Fruit fly (Drosophila melanogaster) whole organism, embryonic: ENCODE results near the gene CG11898.

Experiments used
- BtbVII ChIP-seq: fragments of 200-800 bp; sonication (Bioruptor generic); optimal IDR thresholded peaks from 3 replicates; lab custom pipeline; 2017; ENCODE audit warnings: missing biosample characterization, mild to moderate bottlenecking, missing genetic modification characterization
- CG1024 ChIP-seq: fragments of 200-800 bp; sonication (Bioruptor generic); IDR thresholded peaks from 2 replicates; pipeline ENCODE4 v1.3.6; 2022; ENCODE audit warnings: missing biosample characterization, missing genetic modification characterization
- CG11696 ChIP-seq: fragments of 200-800 bp; sonication (Bioruptor generic); IDR thresholded peaks from 2 replicates; pipeline ENCODE4 v1.3.6; 2022; ENCODE audit warnings: missing biosample characterization, missing genetic modification characterization
- CG12769 ChIP-seq: fragments of 200-800 bp; sonication (Bioruptor generic); optimal IDR thresholded peaks from 2 replicates; lab custom pipeline; 2019; ENCODE audit warnings: missing biosample characterization, mild to moderate bottlenecking, missing genetic modification characterization, moderate library complexity
- CG14441 ChIP-seq: fragments of 200-800 bp; sonication (Bioruptor generic); IDR thresholded peaks from 2 replicates; pipeline ENCODE4 v1.3.6; 2022; ENCODE audit warnings: missing biosample characterization, missing genetic modification characterization
- CG15696 ChIP-seq: fragments of 200-800 bp; sonication (Bioruptor generic); optimal IDR thresholded peaks from 2 replicates; lab custom pipeline; 2019; ENCODE audit warnings: missing biosample characterization, mild to moderate bottlenecking, missing genetic modification characterization, moderate library complexity
- CG1647 ChIP-seq: fragments of 200-800 bp; sonication (Bioruptor generic); optimal IDR thresholded peaks from 3 replicates; lab custom pipeline; 2016; ENCODE audit warnings: missing biosample characterization, missing genetic modification characterization
- CG17186 ChIP-seq: fragments of 200-800 bp; sonication (Bioruptor generic); optimal IDR thresholded peaks from 3 replicates; lab custom pipeline; 2017; ENCODE audit warnings: missing biosample characterization, missing genetic modification reagents, missing genetic modification characterization
- CG17912 ChIP-seq: fragments of 200-800 bp; sonication (Bioruptor generic); optimal IDR thresholded peaks from 2 replicates; lab custom pipeline; 2018; ENCODE audit warnings: missing biosample characterization, mild to moderate bottlenecking, missing genetic modification characterization
- CG18011 ChIP-seq: fragments of 200-800 bp; sonication (Bioruptor generic); optimal IDR thresholded peaks from 2 replicates; lab custom pipeline; 2017; ENCODE audit warnings: missing biosample characterization, missing genetic modification characterization, mild to moderate bottlenecking, moderate library complexity, missing genotype
- CG3065 ChIP-seq: fragments of 200-800 bp; sonication (Bioruptor generic); optimal IDR thresholded peaks from 2 replicates; lab custom pipeline; 2016; ENCODE audit warnings: missing biosample characterization, missing genetic modification characterization
- CG31365 ChIP-seq: fragments of 200-800 bp; sonication (Bioruptor generic); optimal IDR thresholded peaks from 2 replicates; lab custom pipeline; 2018; ENCODE audit warnings: missing biosample characterization, mild to moderate bottlenecking, missing genetic modification characterization
- CG42726 ChIP-seq: fragments of 200-800 bp; sonication (Bioruptor generic); IDR thresholded peaks from 2 replicates; pipeline ENCODE4 v1.3.6; 2022; ENCODE audit warnings: missing biosample characterization, missing genetic modification characterization; ENCODE audit not compliant: partially characterized antibody
- CG4730 ChIP-seq: fragments of 200-800 bp; sonication (Bioruptor generic); IDR thresholded peaks from 2 replicates; pipeline ENCODE4 v1.3.6; 2022; ENCODE audit warnings: missing biosample characterization, missing genetic modification characterization
- CG6683 ChIP-seq: fragments of 200-800 bp; sonication (Bioruptor generic); optimal IDR thresholded peaks from 2 replicates; lab custom pipeline; 2017; ENCODE audit warnings: missing biosample characterization, mild to moderate bottlenecking, missing genetic modification characterization, missing genetic modification reagents
- CHES-1-like ChIP-seq: fragments of 200-800 bp; sonication (Bioruptor generic); optimal IDR thresholded peaks from 2 replicates; lab custom pipeline; 2016; ENCODE audit warnings: missing biosample characterization, missing genetic modification characterization
- Dad ChIP-seq: fragments of 200-800 bp; sonication (Bioruptor generic); optimal IDR thresholded peaks from 3 replicates; lab custom pipeline; 2016; ENCODE audit warnings: missing biosample characterization, missing genetic modification characterization
- Dip2 ChIP-seq: fragments of 200-800 bp; sonication (Bioruptor generic); IDR thresholded peaks from 2 replicates; pipeline ENCODE4 v1.3.6; 2022; ENCODE audit warnings: missing biosample characterization, missing genetic modification characterization
- Dip3 ChIP-seq: fragments of 200-800 bp; sonication (Bioruptor generic); optimal IDR thresholded peaks from 3 replicates; lab custom pipeline; 2016; ENCODE audit warnings: missing biosample characterization, missing genetic modification characterization
- Dref ChIP-seq: fragments of 200-800 bp; sonication (Bioruptor generic); IDR thresholded peaks from 2 replicates; pipeline ENCODE4 v1.3.6; 2022; ENCODE audit warnings: missing biosample characterization, missing genetic modification characterization
- Fer2 ChIP-seq: fragments of 200-800 bp; sonication (Bioruptor generic); optimal IDR thresholded peaks from 2 replicates; lab custom pipeline; 2018; ENCODE audit warnings: missing biosample characterization, mild to moderate bottlenecking, missing genetic modification characterization, moderate library complexity
- Meics ChIP-seq: fragments of 200-800 bp; sonication (Bioruptor generic); optimal IDR thresholded peaks from 2 replicates; lab custom pipeline; 2017; ENCODE audit warnings: missing biosample characterization, mild to moderate bottlenecking, missing genetic modification characterization
- Myb ChIP-seq: fragments of 200-800 bp; sonication (Bioruptor generic); optimal IDR thresholded peaks from 2 replicates; lab custom pipeline; 2016; ENCODE audit warnings: missing biosample characterization, missing genetic modification characterization
- Oli ChIP-seq: fragments of 200-800 bp; sonication (Bioruptor generic); optimal IDR thresholded peaks from 2 replicates; lab custom pipeline; 2018; ENCODE audit warnings: missing biosample characterization, mild to moderate bottlenecking, missing genetic modification characterization, moderate library complexity
- Optix ChIP-seq: fragments of 200-800 bp; sonication (Bioruptor generic); IDR thresholded peaks from 3 replicates; pipeline ENCODE4 v1.3.6; 2022; ENCODE audit warnings: missing biosample characterization, missing genetic modification characterization
- TFAM ChIP-seq: fragments of 200-800 bp; sonication (Bioruptor generic); optimal IDR thresholded peaks from 2 replicates; lab custom pipeline; 2017; ENCODE audit warnings: missing biosample characterization, missing genetic modification characterization, inconsistent platforms
- Vsx1 ChIP-seq: fragments of 200-800 bp; sonication (Bioruptor generic); optimal IDR thresholded peaks from 2 replicates; lab custom pipeline; 2017; ENCODE audit warnings: missing biosample characterization, mild to moderate bottlenecking, missing genetic modification characterization, missing genetic modification reagents
- aop ChIP-seq: fragments of 200-800 bp; sonication (Bioruptor generic); IDR thresholded peaks from 2 replicates; pipeline ENCODE4 v1.3.6; 2022; ENCODE audit warnings: missing biosample characterization, missing genetic modification characterization
- br ChIP-seq: fragments of >200 bp; optimal IDR thresholded peaks from 2 replicates; lab custom pipeline; 2017
- cad ChIP-seq: fragments of >200 bp; optimal IDR thresholded peaks from 2 replicates; lab custom pipeline; 2017; ENCODE audit warnings: missing biosample characterization, missing genetic modification characterization
- cg ChIP-seq: fragments of 200-800 bp; sonication (Bioruptor generic); optimal IDR thresholded peaks from 3 replicates; lab custom pipeline; 2019; ENCODE audit warnings: missing biosample characterization, mild to moderate bottlenecking, missing genetic modification characterization, moderate library complexity
- emc ChIP-seq: fragments of 200-800 bp; sonication (Bioruptor generic); optimal IDR thresholded peaks from 2 replicates; lab custom pipeline; 2016; ENCODE audit warnings: missing biosample characterization, missing genetic modification characterization
- fd102C ChIP-seq: fragments of 200-800 bp; sonication (Bioruptor generic); optimal IDR thresholded peaks from 2 replicates; lab custom pipeline; 2018; ENCODE audit warnings: missing biosample characterization, mild to moderate bottlenecking, missing genetic modification characterization, moderate library complexity
- fd64A ChIP-seq: fragments of 200-800 bp; sonication (Bioruptor generic); optimal IDR thresholded peaks from 3 replicates; lab custom pipeline; 2018; ENCODE audit warnings: missing biosample characterization, mild to moderate bottlenecking, missing genetic modification characterization
- fru ChIP-seq: fragments of >200 bp; optimal IDR thresholded peaks from 2 replicates; lab custom pipeline; 2017
- gcm2 ChIP-seq: fragments of 200-800 bp; sonication (Bioruptor generic); optimal IDR thresholded peaks from 2 replicates; lab custom pipeline; 2016; ENCODE audit warnings: missing biosample characterization, missing genetic modification characterization
- gt ChIP-seq: fragments of 200-800 bp; sonication (Bioruptor generic); IDR thresholded peaks from 2 replicates; pipeline ENCODE4 v1.3.6; 2022; ENCODE audit warnings: missing biosample characterization, missing genetic modification characterization
- her ChIP-seq: fragments of 200-800 bp; sonication (Bioruptor generic); optimal IDR thresholded peaks from 2 replicates; lab custom pipeline; 2016; ENCODE audit warnings: missing biosample characterization, missing genetic modification characterization
- hth ChIP-seq: fragments of >200 bp; optimal IDR thresholded peaks from 2 replicates; lab custom pipeline; 2017; ENCODE audit warnings: inconsistent platforms
- ind ChIP-seq: fragments of 200-800 bp; sonication (Bioruptor generic); optimal IDR thresholded peaks from 3 replicates; lab custom pipeline; 2016; ENCODE audit warnings: missing biosample characterization, missing genetic modification characterization
- jing ChIP-seq: fragments of 200-800 bp; sonication (Bioruptor generic); optimal IDR thresholded peaks from 2 replicates; lab custom pipeline; 2018; ENCODE audit warnings: missing biosample characterization, mild to moderate bottlenecking, missing genetic modification characterization
- klu ChIP-seq: fragments of 200-800 bp; sonication (Bioruptor generic); IDR thresholded peaks from 2 replicates; pipeline ENCODE4 v1.3.6; 2022; ENCODE audit warnings: missing biosample characterization, missing genetic modification characterization
- lbe ChIP-seq: fragments of 200-800 bp; sonication (Bioruptor generic); optimal IDR thresholded peaks from 2 replicates; lab custom pipeline; 2016; ENCODE audit warnings: missing biosample characterization, mild to moderate bottlenecking, missing genetic modification characterization
- lilli ChIP-seq: fragments of 200-800 bp; sonication (Bioruptor generic); optimal IDR thresholded peaks from 3 replicates; lab custom pipeline; 2016; ENCODE audit warnings: missing biosample characterization, missing genetic modification characterization
- nau ChIP-seq: fragments of 200-800 bp; sonication (Bioruptor generic); optimal IDR thresholded peaks from 3 replicates; lab custom pipeline; 2017; ENCODE audit warnings: missing biosample characterization, mild to moderate bottlenecking, missing genetic modification characterization, missing genetic modification reagents
- onecut ChIP-seq: fragments of 200-800 bp; sonication (Bioruptor generic); IDR thresholded peaks from 2 replicates; pipeline ENCODE4 v1.3.6; 2022; ENCODE audit warnings: missing biosample characterization, missing genetic modification characterization
- prd ChIP-seq, 3 experiments: fragments of >200 bp in 2 of 3; fragments of 200-800 bp in 1 of 3; sonication (Bioruptor generic) in 1 of 3; optimal IDR thresholded peaks in 2 of 3; IDR thresholded peaks in 1 of 3; 2 replicates in 2 of 3; 3 replicates in 1 of 3; pipeline versions ENCODE4 v1.3.6 to Lab custom; 2017 to 2022; ENCODE audit warnings: missing biosample characterization in 1 of 3, missing genetic modification characterization in 1 of 3
- tup ChIP-seq: fragments of 200-800 bp; sonication (Bioruptor generic); optimal IDR thresholded peaks from 2 replicates; lab custom pipeline; 2016; ENCODE audit warnings: missing biosample characterization, mild to moderate bottlenecking, missing genetic modification characterization, moderate library complexity
- twi ChIP-seq: fragments of 200-800 bp; optimal IDR thresholded peaks from 2 replicates; lab custom pipeline; 2019; ENCODE audit warnings: missing biosample characterization, mild to moderate bottlenecking, missing genetic modification characterization, moderate library complexity
- vvl ChIP-seq: fragments of 200-800 bp; sonication (Bioruptor generic); IDR thresholded peaks from 2 replicates; pipeline ENCODE4 v1.3.6; 2022; ENCODE audit warnings: missing biosample characterization, missing genetic modification characterization
- wek ChIP-seq: fragments of 200-800 bp; sonication (Bioruptor generic); optimal IDR thresholded peaks from 3 replicates; lab custom pipeline; 2018; ENCODE audit warnings: missing biosample characterization, mild to moderate bottlenecking, missing genetic modification characterization, moderate library complexity
- zfh1 ChIP-seq: fragments of 200-800 bp; sonication (Bioruptor generic); IDR thresholded peaks from 3 replicates; pipeline ENCODE4 v1.3.6; 2022; ENCODE audit warnings: missing biosample characterization, missing genetic modification characterization

Gene CG11898

DNA sequence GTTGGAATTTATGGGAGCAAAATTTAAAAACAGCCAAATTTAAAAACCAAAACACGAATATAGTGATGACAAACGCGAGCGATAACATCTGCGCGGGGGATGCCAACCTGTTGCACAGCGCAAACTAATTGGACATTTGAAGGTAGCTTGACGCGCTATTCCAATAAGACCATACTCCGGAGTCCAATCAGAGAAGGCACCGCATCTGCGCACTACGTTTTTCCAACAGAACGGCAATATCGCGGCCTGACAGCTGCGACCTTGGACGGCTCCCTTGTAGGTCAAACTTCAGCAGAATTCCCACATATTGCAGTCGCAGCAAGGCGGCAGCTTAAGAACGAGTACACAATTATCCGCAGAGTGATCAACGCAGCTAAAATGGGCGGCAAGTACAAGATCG is 17.4 kb upstream of the CG11898 start, which contains the start of the genes CG11882 and Pglym78 (continued):
- no peak for TF ChIP-seq gcm2 (GFP tag; lab: Kevin White, UChicago)
- TF ChIP-seq CHES-1-like, result peak; percentile 80
- no peak for TF ChIP-seq Oli (tag; lab: Kevin White, UChicago)
- peak; percentile 83 for TF ChIP-seq vvl
- no peak for TF ChIP-seq cad (GFP tag; lab: Kevin White, UChicago)
- no peak for TF ChIP-seq Optix (GFP tag; lab: Robert Waterston, UW)
- TF ChIP-seq Fer2 (tag; lab: Kevin White, UChicago), result no peak
- TF ChIP-seq prd (optimal IDR thresholded peaks at IDR 0.05; lab: Kevin White, UChicago), result no peak
- TF ChIP-seq prd (GFP tag; IDR thresholded peaks at IDR 0.05; lab: Robert Waterston, UW), result peak; percentile 33; the same call in 1 of the 3 replicates
- TF ChIP-seq CG31365 (tag; lab: Kevin White, UChicago), result no peak
- no peak for TF ChIP-seq Dip2
- TF ChIP-seq CG1647 (GFP tag; lab: Kevin White, UChicago), result peak; percentile 36
- no peak for TF ChIP-seq ind (GFP tag; lab: Kevin White, UChicago)
- TF ChIP-seq onecut, result peak; percentile 31; the same call in 1 of the 2 replicates
- no peak for TF ChIP-seq CG11696 (GFP tag; lab: Robert Waterston, UW)
- 0 out of 2 replicates have a peak, but pooled peaks have one; percentile 14 for TF ChIP-seq CG1024 (GFP tag; lab: Robert Waterston, UW)
- peak; percentile 63 for TF ChIP-seq her (GFP tag; lab: Kevin White, UChicago)
- TF ChIP-seq BtbVII (GFP tag; lab: Kevin White, UChicago), result no peak
- TF ChIP-seq zfh1 (GFP tag; lab: Robert Waterston, UW), result peak; percentile 64
- no peak for TF ChIP-seq klu (GFP tag; lab: Robert Waterston, UW)
- TF ChIP-seq fd64A, result no peak
- no peak for TF ChIP-seq CG14441
- peak; percentile 14 for TF ChIP-seq CG18011 (GFP tag; lab: Kevin White, UChicago)
- no peak for TF ChIP-seq cg (GFP tag; lab: Kevin White, UChicago)
- TF ChIP-seq emc (GFP tag; lab: Kevin White, UChicago), result peak; percentile 28
- peak; percentile 81 for TF ChIP-seq Dref (GFP tag; lab: Robert Waterston, UW)
- TF ChIP-seq Vsx1, result no peak
- no peak for TF ChIP-seq wek (GFP tag; lab: Kevin White, UChicago)
- TF ChIP-seq CG17186, result peak; percentile 92
- TF ChIP-seq CG15696 (tag; lab: Kevin White, UChicago), result no peak
- TF ChIP-seq fd102C (GFP tag; lab: Kevin White, UChicago), result no peak
- no peak for TF ChIP-seq jing (GFP tag; lab: Kevin White, UChicago)
- peak; percentile 48 for TF ChIP-seq Dad (GFP tag; lab: Kevin White, UChicago)
- TF ChIP-seq CG17912, result no peak
- TF ChIP-seq aop, result no peak
- TF ChIP-seq CG3065 (GFP tag; lab: Kevin White, UChicago), result peak; percentile 27
- TF ChIP-seq lilli, result peak; percentile 78
- no peak for TF ChIP-seq lbe (GFP tag; lab: Kevin White, UChicago)
- peak; percentile 86 for TF ChIP-seq Myb (GFP tag; lab: Kevin White, UChicago)
- no peak for TF ChIP-seq hth (lab: Kevin White, UChicago)
- TF ChIP-seq TFAM, result no peak
- peak; percentile 16; the same call in 1 of the 2 replicates for TF ChIP-seq CG4730 (GFP tag; lab: Robert Waterston, UW)
- no peak for TF ChIP-seq tup
- no peak for TF ChIP-seq CG12769 (tag; lab: Kevin White, UChicago)
- no peak for TF ChIP-seq gt (GFP tag; lab: Robert Waterston, UW)
- TF ChIP-seq twi (tag; lab: Kevin White, UChicago), result peak; percentile 28
- no peak for TF ChIP-seq CG6683 (GFP tag; lab: Kevin White, UChicago)
- TF ChIP-seq Dip3 (GFP tag; lab: Kevin White, UChicago), result peak; percentile 5
- TF ChIP-seq CG42726, result peak; percentile 27; the same call in 1 of the 2 replicates
- TF ChIP-seq Meics (GFP tag; lab: Kevin White, UChicago), result peak; percentile 6
- no peak for TF ChIP-seq br (lab: Kevin White, UChicago)
- no peak for TF ChIP-seq nau (GFP tag; lab: Kevin White, UChicago)
- TF ChIP-seq fru (lab: Kevin White, UChicago), result no peak
